Worm (Caenorhabditis elegans) whole organism, L3 larva: ENCODE results near the gene rab-39.

Experiments used
- elt-3 ChIP-seq, 3 experiments: fragments of 150-350 bp in 1 of 3; sonication (generic microtip) in 2 of 3; optimal IDR thresholded peaks; 2 replicates in 2 of 3; 4 replicates in 1 of 3; lab custom pipeline; 2014 to 2017; ENCODE audit warnings: missing biosample characterization in 3 of 3, missing genetic modification characterization in 3 of 3
- fkh-2 ChIP-seq: fragments of 150-350 bp; optimal IDR thresholded peaks from 2 replicates; lab custom pipeline; 2014; ENCODE audit warnings: missing biosample characterization, missing genetic modification reagents, missing genetic modification characterization
- fos-1 ChIP-seq: fragments of 150-350 bp; optimal IDR thresholded peaks from 2 replicates; lab custom pipeline; 2014; ENCODE audit warnings: missing biosample characterization, missing genetic modification characterization
- nfya-1 ChIP-seq: sonication (generic microtip); optimal IDR thresholded peaks from 2 replicates; lab custom pipeline; 2017; ENCODE audit warnings: missing genetic modification characterization, mild to moderate bottlenecking, missing compliant biosample characterization, antibody characterized with exemption, moderate library complexity; ENCODE audit not compliant: insufficient read depth
- nhr-25 ChIP-seq: sonication (generic microtip); optimal IDR thresholded peaks from 2 replicates; lab custom pipeline; 2017; ENCODE audit warnings: missing biosample characterization, missing genetic modification characterization

DNA sequence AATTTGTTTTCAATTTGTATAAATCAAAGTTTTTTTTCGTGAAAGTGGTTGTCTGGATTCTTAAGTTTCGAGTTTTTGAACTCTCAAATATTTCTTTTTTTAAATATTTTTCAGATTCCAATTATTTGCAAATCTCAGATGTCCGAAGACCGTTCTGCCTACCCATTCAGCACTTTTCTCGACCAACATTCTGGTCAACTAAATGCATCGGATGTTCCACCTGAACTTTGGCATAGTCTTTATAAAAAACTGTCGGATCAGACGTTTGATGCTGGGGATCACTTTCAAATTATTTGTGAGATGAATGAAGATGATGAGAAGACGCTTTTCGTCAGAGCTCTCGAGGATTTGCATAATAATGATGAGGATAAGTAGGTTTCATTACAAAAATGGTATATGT is 16.1 kb upstream of the rab-39 start, which contains the start of gene ttll-12:
- no peak for TF ChIP-seq fos-1 (tag; lab: Kevin White, UChicago)
- TF ChIP-seq elt-3 (tag; optimal IDR thresholded peaks at IDR 0.05; lab: Kevin White, UChicago) = no peak
- TF ChIP-seq fkh-2 (tag; lab: Kevin White, UChicago) = no peak
- TF ChIP-seq nfya-1 (tag; lab: Kevin White, UChicago) = no peak
- peak; percentile 9 for TF ChIP-seq nhr-25 (tag; lab: Kevin White, UChicago)
